Worm (Caenorhabditis elegans) whole organism, midembryonic: ENCODE results near the gene hrde-2.

Experiments used
- klf-2 ChIP-seq: fragments of 200-800 bp; sonication (Bioruptor generic); conservative IDR thresholded peaks from 2 replicates; pipeline ENCODE4 v1.3.6; 2022; ENCODE audit warnings: missing genetic modification reagents, missing genetic modification characterization, missing compliant biosample characterization
- med-1 ChIP-seq: sonication (generic microtip); optimal IDR thresholded peaks from 2 replicates; lab custom pipeline; 2017; ENCODE audit warnings: missing genetic modification characterization, mild to moderate bottlenecking, missing compliant biosample characterization, antibody characterized with exemption, missing genetic modification reagents; ENCODE audit not compliant: insufficient read depth

ce11 chrV:15020229-15020628 lies 15.3 kb downstream of the hrde-2 start, which contains the start of gene F14H8.2:
- TF ChIP-seq klf-2 (GFP tag; lab: Robert Waterston, UW) (no peak), med-1 (GFP tag; lab: Kevin White, UChicago) (no peak)
